Worm (Caenorhabditis elegans) whole organism, early embryonic: ENCODE measurements around the gene F13D12.5.

Source experiments
- ets-7 ChIP-seq: sonication (generic microtip); optimal IDR thresholded peaks from 2 replicates; lab custom pipeline; 2016; ENCODE audit warnings: missing genotype, missing genetic modification characterization, missing compliant biosample characterization
- flt-1 ChIP-seq: fragments of 200-800 bp; sonication (Bioruptor generic); IDR thresholded peaks from 2 replicates; pipeline ENCODE4 v1.3.6; 2022; ENCODE audit warnings: missing genetic modification characterization, missing compliant biosample characterization

- TF ChIP-seq ets-7 (tag; lab: Kevin White, UChicago) (no peak), flt-1 (GFP tag; lab: Robert Waterston, UW) (no peak)
Observed at ce11 chrII:11765506-11766152, 39.0 kb downstream of the F13D12.5 start.
